Worm (Caenorhabditis elegans) whole organism, late embryonic: ENCODE results near the gene T22B2.3.

Experiments used
- F13H6.1 ChIP-seq: sonication (generic microtip); optimal IDR thresholded peaks from 2 replicates; lab custom pipeline; 2016; ENCODE audit warnings: missing genetic modification characterization, missing compliant biosample characterization
- ama-1 ChIP-seq: fragments of 150-350 bp; optimal IDR thresholded peaks from 2 replicates; lab custom pipeline; 2014
- nfya-1 ChIP-seq: sonication (generic microtip); optimal IDR thresholded peaks from 2 replicates; lab custom pipeline; 2017; ENCODE audit warnings: missing genetic modification characterization, mild to moderate bottlenecking, missing compliant biosample characterization, antibody characterized with exemption, moderate library complexity
- pag-3 ChIP-seq: sonication (generic microtip); optimal IDR thresholded peaks from 2 replicates; lab custom pipeline; 2016; ENCODE audit warnings: missing compliant biosample characterization, missing genetic modification characterization, borderline replicate concordance
- pha-4 ChIP-seq: fragments of 150-350 bp; optimal IDR thresholded peaks from 2 replicates; lab custom pipeline; 2018; ENCODE audit warnings: missing biosample characterization, missing genetic modification reagents, missing genetic modification characterization
- pqm-1 ChIP-seq: sonication (generic microtip); optimal IDR thresholded peaks from 2 replicates; lab custom pipeline; 2016; ENCODE audit warnings: missing genetic modification characterization, missing compliant biosample characterization
- ref-2 ChIP-seq: sonication (generic microtip); optimal IDR thresholded peaks from 2 replicates; lab custom pipeline; 2016; ENCODE audit warnings: missing genetic modification characterization, missing compliant biosample characterization
- rnt-1 ChIP-seq: sonication (generic microtip); optimal IDR thresholded peaks from 2 replicates; lab custom pipeline; 2016; ENCODE audit warnings: missing genetic modification characterization, missing compliant biosample characterization
- sox-2 ChIP-seq: fragments of 200-800 bp; sonication (Bioruptor generic); IDR thresholded peaks from 2 replicates; pipeline ENCODE4 v1.3.6; 2022; ENCODE audit warnings: missing genetic modification reagents, missing genetic modification characterization, missing compliant biosample characterization

DNA sequence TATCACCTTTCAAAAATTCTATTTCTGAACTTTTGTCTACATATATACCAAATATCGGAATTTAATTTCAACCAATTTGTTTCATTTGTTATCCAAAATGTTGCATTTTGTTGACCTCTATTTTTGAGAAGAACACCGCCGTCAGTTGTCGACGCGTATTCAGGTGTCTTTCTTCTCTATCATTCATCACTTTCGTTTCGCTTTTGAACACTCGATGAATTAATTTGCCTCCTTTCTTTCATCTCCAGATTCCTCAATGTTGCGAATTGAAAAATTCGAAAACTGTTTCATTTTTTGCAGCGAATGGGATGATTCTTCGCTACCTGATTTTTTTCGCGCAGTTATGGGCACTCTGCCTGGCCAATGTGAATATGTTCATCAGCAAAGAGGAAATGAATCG, 41.1 kb downstream of the T22B2.3 start, which contains the start of gene lin-18:
- TF ChIP-seq nfya-1: no peak
- TF ChIP-seq ref-2 (tag; lab: Kevin White, UChicago): no peak
- TF ChIP-seq ama-1 (lab: Kevin White, UChicago): no peak
- TF ChIP-seq pag-3 (tag; lab: Kevin White, UChicago): no peak
- no peak for TF ChIP-seq pha-4 (tag; lab: Kevin White, UChicago)
- TF ChIP-seq rnt-1 (tag; lab: Kevin White, UChicago): no peak
- no peak for TF ChIP-seq pqm-1
- TF ChIP-seq F13H6.1 (tag; lab: Kevin White, UChicago): no peak
- no peak for TF ChIP-seq sox-2 (GFP tag; lab: Robert Waterston, UW)
